Worm (Caenorhabditis elegans) whole organism, L2 larva: ENCODE results near the gene C49C3.20.

Experiments
- C34F6.9 ChIP-seq: fragments of 150-350 bp; optimal IDR thresholded peaks from 2 replicates; lab custom pipeline; 2014; ENCODE audit warnings: missing biosample characterization, missing genetic modification characterization
- Y55F3AM.14 ChIP-seq: fragments of 200-800 bp; sonication (Bioruptor generic); optimal IDR thresholded peaks from 2 replicates; lab custom pipeline; 2018; ENCODE audit warnings: mild to moderate bottlenecking, missing genetic modification characterization, missing compliant biosample characterization
- ZK546.5 ChIP-seq: sonication (generic microtip); optimal IDR thresholded peaks from 2 replicates; lab custom pipeline; 2017; ENCODE audit warnings: missing biosample characterization, missing genetic modification characterization
- alr-1 ChIP-seq: fragments of 150-350 bp; optimal IDR thresholded peaks from 2 replicates; lab custom pipeline; 2014; ENCODE audit warnings: missing biosample characterization, missing genetic modification characterization
- aly-2 ChIP-seq: fragments of 150-350 bp; optimal IDR thresholded peaks from 2 replicates; lab custom pipeline; 2014; ENCODE audit warnings: missing biosample characterization, missing genetic modification characterization
- ama-1 ChIP-seq: fragments of 150-350 bp; optimal IDR thresholded peaks from 2 replicates; lab custom pipeline; 2018; ENCODE audit warnings: inconsistent platforms
- blmp-1 ChIP-seq: sonication (generic microtip); optimal IDR thresholded peaks from 2 replicates; lab custom pipeline; 2017; ENCODE audit warnings: missing genetic modification characterization, mild to moderate bottlenecking, missing compliant biosample characterization, antibody characterized with exemption, moderate library complexity; ENCODE audit not compliant: insufficient read depth
- ceh-82 ChIP-seq: fragments of 150-350 bp; optimal IDR thresholded peaks from 2 replicates; lab custom pipeline; 2014; ENCODE audit warnings: missing biosample characterization, missing genetic modification characterization
- crh-2 ChIP-seq: sonication (generic microtip); optimal IDR thresholded peaks from 2 replicates; lab custom pipeline; 2017; ENCODE audit warnings: missing biosample characterization, missing genetic modification characterization
- dmd-4 ChIP-seq: sonication (generic microtip); optimal IDR thresholded peaks from 2 replicates; lab custom pipeline; 2017; ENCODE audit warnings: missing biosample characterization, missing genetic modification characterization
- elt-3 ChIP-seq: sonication (generic microtip); optimal IDR thresholded peaks from 2 replicates; lab custom pipeline; 2017; ENCODE audit warnings: missing biosample characterization, missing genetic modification characterization
- gmeb-1 ChIP-seq: fragments of 150-350 bp; optimal IDR thresholded peaks from 2 replicates; lab custom pipeline; 2014; ENCODE audit warnings: missing biosample characterization, missing genetic modification characterization
- lin-11 ChIP-seq: fragments of 150-350 bp; sonication (generic microtip); optimal IDR thresholded peaks from 2 replicates; lab custom pipeline; 2014; ENCODE audit warnings: missing biosample characterization, missing genetic modification characterization, inconsistent platforms, mixed read lengths
- lin-39 ChIP-seq: fragments of 150-350 bp; optimal IDR thresholded peaks from 2 replicates; lab custom pipeline; 2014; ENCODE audit warnings: missing biosample characterization, missing genetic modification reagents, missing genetic modification characterization
- mab-5 ChIP-seq: fragments of 150-350 bp; optimal IDR thresholded peaks from 2 replicates; lab custom pipeline; 2014; ENCODE audit warnings: missing biosample characterization, missing genetic modification characterization
- mdl-1 ChIP-seq, 2 experiments: fragments of 150-350 bp in 1 of 2; sonication (generic microtip) in 1 of 2; optimal IDR thresholded peaks; 2 replicates each; lab custom pipeline; 2017; ENCODE audit warnings: missing biosample characterization in 2 of 2, missing genetic modification characterization in 2 of 2
- nhr-10 ChIP-seq: sonication (generic microtip); optimal IDR thresholded peaks from 2 replicates; lab custom pipeline; 2017; ENCODE audit warnings: missing biosample characterization, missing genetic modification characterization
- nhr-11 ChIP-seq: fragments of 150-350 bp; optimal IDR thresholded peaks from 2 replicates; lab custom pipeline; 2014; ENCODE audit warnings: missing biosample characterization, missing genetic modification characterization
- nhr-129 ChIP-seq: fragments of 150-350 bp; optimal IDR thresholded peaks from 2 replicates; lab custom pipeline; 2014; ENCODE audit warnings: missing biosample characterization, missing genetic modification characterization
- nhr-21 ChIP-seq: fragments of 150-350 bp; optimal IDR thresholded peaks from 2 replicates; lab custom pipeline; 2014; ENCODE audit warnings: missing biosample characterization, missing genetic modification characterization
- nhr-23 ChIP-seq: fragments of 150-350 bp; optimal IDR thresholded peaks from 2 replicates; lab custom pipeline; 2014; ENCODE audit warnings: missing biosample characterization, missing genetic modification reagents, missing genetic modification characterization
- nhr-237 ChIP-seq: fragments of 150-350 bp; optimal IDR thresholded peaks from 2 replicates; lab custom pipeline; 2014; ENCODE audit warnings: missing biosample characterization, missing genetic modification characterization
- nhr-25 ChIP-seq: fragments of 150-350 bp; sonication (generic microtip); optimal IDR thresholded peaks from 3 replicates; lab custom pipeline; 2014; ENCODE audit warnings: missing biosample characterization, missing genetic modification characterization
- nhr-77 ChIP-seq: fragments of 150-350 bp; optimal IDR thresholded peaks from 2 replicates; lab custom pipeline; 2014; ENCODE audit warnings: missing biosample characterization, missing genetic modification characterization
- peb-1 ChIP-seq: fragments of 150-350 bp; optimal IDR thresholded peaks from 2 replicates; lab custom pipeline; 2014; ENCODE audit warnings: missing biosample characterization, missing genetic modification characterization
- sem-4 ChIP-seq: fragments of 150-350 bp; optimal IDR thresholded peaks from 2 replicates; lab custom pipeline; 2014; ENCODE audit warnings: missing biosample characterization, missing genetic modification reagents, missing genetic modification characterization
- skn-1 ChIP-seq: sonication (generic microtip); optimal IDR thresholded peaks from 2 replicates; lab custom pipeline; 2017; ENCODE audit warnings: missing biosample characterization, missing genetic modification characterization
- sma-3 ChIP-seq: sonication (generic microtip); optimal IDR thresholded peaks from 2 replicates; lab custom pipeline; 2016; ENCODE audit warnings: missing genetic modification reagents, missing genetic modification characterization, missing compliant biosample characterization
- sma-9 ChIP-seq, 2 experiments: fragments of 150-350 bp in 1 of 2; sonication (generic microtip) in 1 of 2; optimal IDR thresholded peaks; 2 replicates each; lab custom pipeline; 2014 to 2016; ENCODE audit warnings: missing genetic modification characterization in 2 of 2, mild to moderate bottlenecking in 1 of 2, missing biosample characterization in 1 of 2, missing compliant biosample characterization in 1 of 2, missing genetic modification reagents in 1 of 2, moderate library complexity in 1 of 2
- snpc-4 ChIP-seq: fragments of 150-350 bp; optimal IDR thresholded peaks from 2 replicates; lab custom pipeline; 2014; ENCODE audit warnings: missing biosample characterization, missing genetic modification characterization
- unc-39 ChIP-seq: fragments of 150-350 bp; optimal IDR thresholded peaks from 2 replicates; lab custom pipeline; 2014; ENCODE audit warnings: missing biosample characterization, missing genetic modification characterization
- unc-55 ChIP-seq: fragments of 150-350 bp; sonication (generic microtip); optimal IDR thresholded peaks from 3 replicates; lab custom pipeline; 2014; ENCODE audit warnings: missing biosample characterization, missing genetic modification reagents, missing genetic modification characterization
- ztf-1 ChIP-seq: fragments of 200-800 bp; sonication (Bioruptor generic); conservative IDR thresholded peaks from 2 replicates; pipeline ENCODE4 v1.3.6; 2022; ENCODE audit warnings: missing genetic modification characterization, missing compliant biosample characterization
- ztf-11 ChIP-seq: sonication (generic microtip); optimal IDR thresholded peaks from 2 replicates; lab custom pipeline; 2017; ENCODE audit warnings: missing biosample characterization, missing genetic modification characterization

The C49C3.20 gene

ce11 chrIV:17316398-17316797 is at the start of gene C49C3.20:
Gene C49C3.20 (minus strand): TSS chrIV:17316498.
- TF ChIP-seq lin-11 (no peak), Y55F3AM.14 (no peak), sma-3 (GFP tag; lab: Kevin White, UChicago) (no peak)
- TF ChIP-seq, all 48 proteins: peak for 0

DNA sequence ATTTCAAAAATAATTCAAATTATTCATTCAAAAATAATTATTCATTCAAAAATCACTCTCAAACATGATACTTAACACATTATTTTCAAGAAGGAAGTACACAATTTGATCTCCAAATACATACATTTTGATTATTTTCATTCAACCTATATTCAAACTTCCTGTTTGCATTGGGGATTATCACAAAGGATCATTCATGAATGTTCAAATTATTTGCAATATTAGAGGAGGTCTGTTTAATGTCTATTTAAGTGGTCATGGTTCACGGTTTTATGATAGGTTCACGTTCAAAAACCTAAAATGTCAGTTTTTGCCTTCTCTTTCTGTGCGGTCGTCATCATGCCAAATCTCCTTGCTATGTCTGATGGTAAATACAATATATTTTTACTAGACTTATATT is 44.8 kb upstream of the C49C3.20 start, which contains the start of gene clec-202:
TSS of gene clec-202 (plus strand) at position 301 of the 400 bp plus-strand sequence.
- TF ChIP-seq peb-1 (tag; lab: Kevin White, UChicago) = no peak
- TF ChIP-seq C34F6.9 (tag; lab: Kevin White, UChicago) = no peak
- no peak for TF ChIP-seq mdl-1 (tag; optimal IDR thresholded peaks at IDR 0.05; lab: Kevin White, UChicago)
- no peak for TF ChIP-seq crh-2 (tag; lab: Kevin White, UChicago)
- TF ChIP-seq unc-55 (GFP tag; lab: Kevin White, UChicago) = no peak

ce11 chrIV:17351586-17351985 is 35.3 kb upstream of the C49C3.20 start, which contains the start of gene clec-199:
Gene clec-199 (plus strand): TSS chrIV:17351886.
- no peak for TF ChIP-seq snpc-4 (tag; lab: Kevin White, UChicago)
- no peak for TF ChIP-seq alr-1
- no peak for TF ChIP-seq aly-2 (tag; lab: Kevin White, UChicago)
- no peak for TF ChIP-seq ama-1 (lab: Kevin White, UChicago)

- no peak for TF ChIP-seq elt-3 (tag; lab: Kevin White, UChicago)
Observed at ce11 chrIV:17346599-17347218, 30.4 kb upstream of the C49C3.20 start, which contains the start of the genes clec-197 and clec-198. Gene clec-197 (minus strand): TSS chrIV:17346699. Gene clec-198 (plus strand): TSS chrIV:17347168.

- TF ChIP-seq gmeb-1 (tag; lab: Kevin White, UChicago) = no peak
- TF ChIP-seq elt-3 (tag; lab: Kevin White, UChicago) = no peak
- no peak for TF ChIP-seq ztf-1 (GFP tag; lab: Robert Waterston, UW)
- no peak for TF ChIP-seq crh-2 (tag; lab: Kevin White, UChicago)
- no peak for TF ChIP-seq C34F6.9 (tag; lab: Kevin White, UChicago)
- TF ChIP-seq nhr-10 = no peak
- no peak for TF ChIP-seq lin-11
- TF ChIP-seq peb-1 (tag; lab: Kevin White, UChicago) = no peak
- TF ChIP-seq ZK546.5 (tag; lab: Kevin White, UChicago) = no peak
- no peak for TF ChIP-seq ceh-82 (tag; lab: Kevin White, UChicago)
- TF ChIP-seq ztf-11 (tag; lab: Kevin White, UChicago) = no peak
- no peak for TF ChIP-seq mdl-1 (tag; optimal IDR thresholded peaks at IDR 0.05; lab: Kevin White, UChicago)
- no peak for TF ChIP-seq nhr-129 (tag; lab: Kevin White, UChicago)
- no peak for TF ChIP-seq nhr-25 (tag; lab: Kevin White, UChicago)
- TF ChIP-seq mab-5 (tag; lab: Kevin White, UChicago) = no peak
- TF ChIP-seq nhr-77 (tag; lab: Kevin White, UChicago) = no peak
- no peak for TF ChIP-seq sem-4 (tag; lab: Kevin White, UChicago)
- no peak for TF ChIP-seq blmp-1 (tag; lab: Kevin White, UChicago)
- no peak for TF ChIP-seq alr-1
- no peak for TF ChIP-seq lin-39 (tag; lab: Kevin White, UChicago)
Observed at ce11 chrIV:17343482-17343881, 27.2 kb upstream of the C49C3.20 start, which contains the start of gene C49C3.11. Gene C49C3.11 (plus strand): TSS chrIV:17343782.

- TF ChIP-seq skn-1 (tag; lab: Kevin White, UChicago) = no peak
- TF ChIP-seq blmp-1 (tag; lab: Kevin White, UChicago) = no peak
- TF ChIP-seq ama-1 (lab: Kevin White, UChicago) = no peak
- no peak for TF ChIP-seq alr-1
- no peak for TF ChIP-seq nhr-10
- TF ChIP-seq nhr-21 (tag; lab: Kevin White, UChicago) = no peak
- TF ChIP-seq snpc-4 (tag; lab: Kevin White, UChicago) = no peak
- no peak for TF ChIP-seq unc-39
- TF ChIP-seq peb-1 (tag; lab: Kevin White, UChicago) = no peak
- TF ChIP-seq dmd-4 (tag; lab: Kevin White, UChicago) = no peak
- no peak for TF ChIP-seq nhr-11 (tag; lab: Kevin White, UChicago)
- no peak for TF ChIP-seq sma-9 (GFP tag; optimal IDR thresholded peaks at IDR 0.05; lab: Kevin White, UChicago)
- TF ChIP-seq sma-9 (tag; optimal IDR thresholded peaks at IDR 0.05; lab: Kevin White, UChicago) = no peak
- no peak for TF ChIP-seq ztf-1 (GFP tag; lab: Robert Waterston, UW)
- no peak for TF ChIP-seq nhr-23 (tag; lab: Kevin White, UChicago)
- TF ChIP-seq nhr-237 (tag; lab: Kevin White, UChicago) = no peak
Observed at ce11 chrIV:17342667-17343066, 26.4 kb upstream of the C49C3.20 start, which contains the start of gene C49C3.21. Gene C49C3.21 (plus strand): TSS chrIV:17342967.
